Worm (Caenorhabditis elegans) whole organism, young adult: ENCODE data around the gene tceb-3.

Experiments
- B0035.1 ChIP-seq: sonication (generic microtip); optimal IDR thresholded peaks from 2 replicates; lab custom pipeline; 2016; ENCODE audit warnings: missing genetic modification characterization, mild to moderate bottlenecking, missing compliant biosample characterization, missing genotype, missing genetic modification reagents
- K11D2.4 ChIP-seq: fragments of 200-800 bp; sonication (Bioruptor generic); IDR thresholded peaks from 2 replicates; pipeline ENCODE4 v1.3.6; 2022; ENCODE audit warnings: missing genetic modification reagents, missing genetic modification characterization, missing compliant biosample characterization
- ama-1 ChIP-seq, 3 experiments: fragments of 150-350 bp in 1 of 3; sonication (generic microtip) in 2 of 3; optimal IDR thresholded peaks; 2 replicates each; lab custom pipeline; 2014 to 2018; ENCODE audit warnings: missing biosample characterization in 2 of 3, missing genetic modification characterization in 2 of 3, missing genetic modification reagents in 2 of 3
- bed-1 ChIP-seq: fragments of 200-800 bp; sonication (Bioruptor generic); IDR thresholded peaks from 2 replicates; pipeline ENCODE4 v1.3.6; 2022; ENCODE audit warnings: missing genetic modification reagents, missing genetic modification characterization, missing compliant biosample characterization
- cebp-1 ChIP-seq, 2 experiments: fragments of 200-800 bp in 1 of 2; sonication (Bioruptor generic) in 1 of 2; sonication (generic microtip) in 1 of 2; IDR thresholded peaks in 1 of 2; optimal IDR thresholded peaks in 1 of 2; 2 replicates each; pipeline versions ENCODE4 v1.3.6 to Lab custom; 2017 to 2022; ENCODE audit warnings: missing compliant biosample characterization in 2 of 2, missing genetic modification characterization in 2 of 2, mild to moderate bottlenecking in 1 of 2, missing genetic modification reagents in 1 of 2, moderate library complexity in 1 of 2
- fkh-3 ChIP-seq: sonication (generic microtip); optimal IDR thresholded peaks from 2 replicates; lab custom pipeline; 2016; ENCODE audit warnings: mild to moderate bottlenecking, missing genetic modification characterization, missing compliant biosample characterization
- him-1 ChIP-seq: sonication (generic microtip); optimal IDR thresholded peaks from 2 replicates; lab custom pipeline; 2016; ENCODE audit warnings: missing genotype, missing genetic modification reagents, missing genetic modification characterization, missing compliant biosample characterization
- lin-26 ChIP-seq: fragments of 200-800 bp; sonication (Bioruptor generic); IDR thresholded peaks from 2 replicates; pipeline ENCODE4 v1.3.6; 2022; ENCODE audit warnings: missing genetic modification reagents, missing genetic modification characterization, missing compliant biosample characterization
- pha-4 ChIP-seq: fragments of 150-350 bp; sonication (generic microtip); optimal IDR thresholded peaks from 2 replicates; lab custom pipeline; 2014; ENCODE audit warnings: missing biosample characterization, missing genetic modification reagents, missing genetic modification characterization
- snpc-3.4 ChIP-seq: sonication (generic microtip); optimal IDR thresholded peaks from 2 replicates; lab custom pipeline; 2017; ENCODE audit warnings: missing genetic modification characterization, mild to moderate bottlenecking, missing compliant biosample characterization, antibody characterized with exemption, moderate library complexity, missing genotype, missing genetic modification reagents
- unc-130 ChIP-seq: sonication (generic microtip); optimal IDR thresholded peaks from 2 replicates; lab custom pipeline; 2016; ENCODE audit warnings: missing genetic modification reagents, missing genetic modification characterization, missing compliant biosample characterization

DNA sequence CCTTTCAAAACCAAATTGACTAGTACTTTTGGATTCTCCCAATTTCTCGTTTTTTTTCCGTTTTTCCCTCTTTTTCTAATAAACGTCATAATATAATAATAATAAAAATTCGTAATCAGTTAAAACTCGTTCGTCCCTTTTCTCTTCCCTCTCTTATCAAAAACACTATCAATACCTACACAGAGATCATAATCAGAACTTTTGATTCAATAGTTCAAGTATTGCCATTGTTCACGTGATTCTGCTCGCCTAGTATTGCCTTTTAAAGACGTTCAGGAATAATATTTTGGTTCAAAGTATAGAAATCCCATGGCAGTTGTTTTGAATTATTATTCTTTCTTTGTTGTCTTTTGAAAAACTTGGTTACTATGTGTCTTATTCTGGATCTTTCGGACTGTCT, 22.5 kb downstream of the tceb-3 start:
- TF ChIP-seq ama-1 (optimal IDR thresholded peaks at IDR 0.05; lab: Kevin White, UChicago) = no peak
- TF ChIP-seq ama-1 (GFP tag; optimal IDR thresholded peaks at IDR 0.05; lab: Kevin White, UChicago) = no peak
- TF ChIP-seq unc-130 = no peak
- TF ChIP-seq lin-26 = no peak
- TF ChIP-seq cebp-1 (GFP tag; IDR thresholded peaks at IDR 0.05; lab: Robert Waterston, UW) = no peak
- TF ChIP-seq cebp-1 (tag; optimal IDR thresholded peaks at IDR 0.05; lab: Kevin White, UChicago) = peak; percentile 14
- TF ChIP-seq B0035.1 (tag; lab: Kevin White, UChicago) = no peak
- no peak for TF ChIP-seq bed-1 (GFP tag; lab: Robert Waterston, UW)
- no peak for TF ChIP-seq pha-4 (tag; lab: Kevin White, UChicago)
- no peak for TF ChIP-seq fkh-3 (tag; lab: Kevin White, UChicago)
- no peak for TF ChIP-seq snpc-3.4 (tag; lab: Kevin White, UChicago)
- no peak for TF ChIP-seq him-1 (tag; lab: Kevin White, UChicago)
- no peak for TF ChIP-seq K11D2.4 (GFP tag; lab: Robert Waterston, UW)
